Worm (Caenorhabditis elegans) whole organism, young adult: ENCODE data around the gene ced-4.

ENCODE experiments used
- F33H1.4 ChIP-seq: fragments of 200-800 bp; sonication (Bioruptor generic); IDR thresholded peaks from 2 replicates; pipeline ENCODE4 v1.3.6; 2022; ENCODE audit warnings: missing genetic modification reagents, missing genetic modification characterization, missing compliant biosample characterization
- Y53F4B.3 ChIP-seq: fragments of 200-800 bp; sonication (Bioruptor generic); IDR thresholded peaks from 2 replicates; pipeline ENCODE4 v1.3.6; 2022; ENCODE audit warnings: missing genetic modification reagents, missing genetic modification characterization, missing compliant biosample characterization
- ama-1 ChIP-seq, 3 experiments: fragments of 150-350 bp in 1 of 3; sonication (generic microtip) in 2 of 3; optimal IDR thresholded peaks; 2 replicates each; lab custom pipeline; 2014 to 2018; ENCODE audit warnings: missing biosample characterization in 2 of 3, missing genetic modification characterization in 2 of 3, missing genetic modification reagents in 2 of 3
- ets-4 ChIP-seq: fragments of 200-800 bp; sonication (Bioruptor generic); optimal IDR thresholded peaks from 2 replicates; lab custom pipeline; 2018; ENCODE audit warnings: mild to moderate bottlenecking, missing genetic modification characterization, missing compliant biosample characterization
- nfya-2 ChIP-seq: fragments of 200-800 bp; sonication (Bioruptor generic); IDR thresholded peaks from 2 replicates; pipeline ENCODE4 v1.3.6; 2022; ENCODE audit warnings: missing genetic modification reagents, missing genetic modification characterization, missing compliant biosample characterization
- snpc-4 ChIP-seq, 5 experiments: fragments of 150-350 bp in 1 of 5; sonication (generic microtip) in 4 of 5; optimal IDR thresholded peaks; 2 replicates each; lab custom pipeline; 2014 to 2018; ENCODE audit warnings: missing genetic modification characterization in 5 of 5, missing biosample characterization in 3 of 5, antibody characterized with exemption in 2 of 5, mild to moderate bottlenecking in 2 of 5, missing compliant biosample characterization in 2 of 5, missing genotype in 2 of 5, moderate library complexity in 2 of 5, missing genetic modification reagents in 1 of 5
- zfh-2 ChIP-seq: fragments of 200-800 bp; sonication (Bioruptor generic); conservative IDR thresholded peaks from 2 replicates; pipeline ENCODE4 v1.3.6; 2022; ENCODE audit warnings: missing genetic modification reagents, missing genetic modification characterization, missing compliant biosample characterization

DNA sequence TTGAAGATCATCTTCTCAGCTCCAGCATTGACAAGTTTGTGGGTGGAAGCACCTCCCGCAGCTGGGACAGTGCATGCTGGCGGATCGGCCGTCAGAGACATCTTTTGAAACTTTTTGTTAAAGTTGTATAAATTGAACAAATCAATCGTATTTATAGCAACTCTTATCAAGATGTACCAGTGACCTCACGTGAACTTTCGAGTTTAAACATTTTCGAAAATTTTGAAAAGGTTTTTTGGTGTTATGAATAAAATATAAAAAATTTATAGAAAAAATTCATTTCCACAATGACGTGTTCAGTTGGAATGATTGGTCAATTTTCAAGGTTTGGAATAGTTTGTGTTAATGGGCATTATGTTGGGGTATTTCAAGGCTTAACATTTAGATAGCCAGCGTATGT lies 16.5 kb downstream of the ced-4 start, which contains the start of the genes msd-4 and C35D10.3:
- TF ChIP-seq nfya-2 (no peak), ets-4 (GFP tag; lab: Kevin White, UChicago) (no peak), F33H1.4 (GFP tag; lab: Robert Waterston, UW) (no peak), snpc-4 (GFP tag; optimal IDR thresholded peaks at IDR 0.05; lab: Kevin White, UChicago) (no peak), snpc-4 (tag; optimal IDR thresholded peaks at IDR 0.05; lab: Kevin White, UChicago) (no peak), Y53F4B.3 (GFP tag; lab: Robert Waterston, UW) (no peak), zfh-2 (GFP tag; lab: Robert Waterston, UW) (no peak), ama-1 (optimal IDR thresholded peaks at IDR 0.05; lab: Kevin White, UChicago) (no peak), ama-1 (GFP tag; optimal IDR thresholded peaks at IDR 0.05; lab: Kevin White, UChicago) (no peak)
